Fruit fly (Drosophila melanogaster) whole organism, embryonic: ENCODE measurements around the gene sr.
A peak's percentile ranks its signal among the peaks of the same experiment; 100 is the strongest.

Experiments used
- Ada2b ChIP-seq: fragments of 200-800 bp; sonication (Bioruptor generic); IDR thresholded peaks from 2 replicates; pipeline ENCODE4 v1.3.6; 2022; ENCODE audit warnings: missing biosample characterization, missing genetic modification characterization
- Awh ChIP-seq: fragments of 200-800 bp; sonication (Bioruptor generic); IDR thresholded peaks from 2 replicates; pipeline ENCODE4, ENCODE4 v1.3.6; 2022; ENCODE audit warnings: missing biosample characterization, missing genetic modification characterization
- Bdp1 ChIP-seq: fragments of 200-800 bp; sonication (Bioruptor generic); optimal IDR thresholded peaks from 3 replicates; lab custom pipeline; 2016; ENCODE audit warnings: missing biosample characterization, missing genetic modification characterization
- CG11085 ChIP-seq: fragments of 200-800 bp; sonication (Bioruptor generic); IDR thresholded peaks from 2 replicates; pipeline ENCODE4 v1.3.6; 2022; ENCODE audit warnings: missing biosample characterization, missing genetic modification characterization
- CG11398 ChIP-seq: fragments of 200-800 bp; sonication (Bioruptor generic); optimal IDR thresholded peaks from 2 replicates; lab custom pipeline; 2016; ENCODE audit warnings: missing biosample characterization, missing genetic modification characterization
- CG13775 ChIP-seq: fragments of 200-800 bp; sonication (Bioruptor generic); optimal IDR thresholded peaks from 3 replicates; lab custom pipeline; 2017; ENCODE audit warnings: missing biosample characterization, mild to moderate bottlenecking, missing genetic modification characterization
- CG14014 ChIP-seq: fragments of 200-800 bp; sonication (Bioruptor generic); IDR thresholded peaks from 2 replicates; pipeline ENCODE4 v1.3.6; 2022; ENCODE audit warnings: missing biosample characterization, missing genetic modification characterization
- CG15696 ChIP-seq: fragments of 200-800 bp; sonication (Bioruptor generic); optimal IDR thresholded peaks from 2 replicates; lab custom pipeline; 2019; ENCODE audit warnings: missing biosample characterization, mild to moderate bottlenecking, missing genetic modification characterization, moderate library complexity
- CG16863 ChIP-seq: fragments of 200-800 bp; sonication (Bioruptor generic); optimal IDR thresholded peaks from 3 replicates; lab custom pipeline; 2016; ENCODE audit warnings: missing biosample characterization, missing genetic modification characterization
- CG17186 ChIP-seq: fragments of 200-800 bp; sonication (Bioruptor generic); optimal IDR thresholded peaks from 3 replicates; lab custom pipeline; 2017; ENCODE audit warnings: missing biosample characterization, missing genetic modification reagents, missing genetic modification characterization
- CG2889 ChIP-seq: fragments of 200-800 bp; sonication (Bioruptor generic); IDR thresholded peaks from 3 replicates; pipeline ENCODE4 v1.3.6; 2022; ENCODE audit warnings: missing biosample characterization, missing genetic modification characterization
- CG31224 ChIP-seq: fragments of 200-800 bp; sonication (Bioruptor generic); IDR thresholded peaks from 2 replicates; pipeline ENCODE4 v1.3.6; 2022; ENCODE audit warnings: missing biosample characterization, missing genetic modification characterization
- CG31441 ChIP-seq: fragments of 200-800 bp; sonication (Bioruptor generic); IDR thresholded peaks from 2 replicates; pipeline ENCODE4 v1.3.6; 2022; ENCODE audit warnings: missing biosample characterization, missing genetic modification characterization
- CG4360 ChIP-seq: fragments of 200-800 bp; sonication (Bioruptor generic); IDR thresholded peaks from 2 replicates; pipeline ENCODE4 v1.3.6; 2022; ENCODE audit warnings: missing biosample characterization, missing genetic modification characterization
- CG4424 ChIP-seq: fragments of 200-800 bp; sonication (Bioruptor generic); optimal IDR thresholded peaks from 3 replicates; lab custom pipeline; 2016; ENCODE audit warnings: missing biosample characterization, missing genetic modification characterization
- CG5953 ChIP-seq: fragments of 200-800 bp; sonication (Bioruptor generic); IDR thresholded peaks from 2 replicates; pipeline ENCODE4 v1.3.6; 2022; ENCODE audit warnings: missing biosample characterization, missing genetic modification characterization
- CG7556 ChIP-seq: fragments of 200-800 bp; sonication (Bioruptor generic); optimal IDR thresholded peaks from 2 replicates; lab custom pipeline; 2017; ENCODE audit warnings: missing biosample characterization, mild to moderate bottlenecking, missing genetic modification characterization
- CG8089 ChIP-seq: fragments of 200-800 bp; sonication (Bioruptor generic); optimal IDR thresholded peaks from 3 replicates; lab custom pipeline; 2016; ENCODE audit warnings: missing biosample characterization, missing genetic modification characterization
- CG9215 ChIP-seq: fragments of 200-800 bp; sonication (Bioruptor generic); IDR thresholded peaks from 2 replicates; pipeline ENCODE4 v1.3.6; 2022; ENCODE audit warnings: missing biosample characterization, missing genetic modification characterization
- CG9817 ChIP-seq: fragments of 200-800 bp; sonication (Bioruptor generic); optimal IDR thresholded peaks from 2 replicates; lab custom pipeline; 2018; ENCODE audit warnings: missing biosample characterization, mild to moderate bottlenecking, missing genetic modification characterization, moderate library complexity
- Camta ChIP-seq: fragments of 200-800 bp; sonication (Bioruptor generic); optimal IDR thresholded peaks from 2 replicates; lab custom pipeline; 2016; ENCODE audit warnings: missing biosample characterization, missing genetic modification characterization
- CoRest ChIP-seq: fragments of 200-800 bp; sonication (Bioruptor generic); optimal IDR thresholded peaks from 3 replicates; lab custom pipeline; 2018; ENCODE audit warnings: missing biosample characterization, mild to moderate bottlenecking, missing genetic modification characterization, moderate library complexity
- Dad ChIP-seq: fragments of 200-800 bp; sonication (Bioruptor generic); optimal IDR thresholded peaks from 3 replicates; lab custom pipeline; 2016; ENCODE audit warnings: missing biosample characterization, missing genetic modification characterization
- Dfd ChIP-seq, 2 experiments: fragments of >200 bp; optimal IDR thresholded peaks; 2 replicates each; lab custom pipeline; 2017; ENCODE audit warnings: missing biosample characterization in 2 of 2, missing genetic modification characterization in 2 of 2
- Dip3 ChIP-seq: fragments of 200-800 bp; sonication (Bioruptor generic); optimal IDR thresholded peaks from 3 replicates; lab custom pipeline; 2016; ENCODE audit warnings: missing biosample characterization, missing genetic modification characterization
- Dp ChIP-seq: fragments of 200-800 bp; sonication (Bioruptor generic); optimal IDR thresholded peaks from 2 replicates; lab custom pipeline; 2018; ENCODE audit warnings: missing biosample characterization, mild to moderate bottlenecking, missing genetic modification characterization, moderate library complexity
- Rx ChIP-seq: fragments of 200-800 bp; sonication (Bioruptor generic); IDR thresholded peaks from 2 replicates; pipeline ENCODE4 v1.3.6; 2022; ENCODE audit warnings: missing biosample characterization, missing genetic modification characterization
- Scr ChIP-seq: fragments of 200-800 bp; sonication (Bioruptor generic); IDR thresholded peaks from 2 replicates; pipeline ENCODE4 v1.3.6; 2022; ENCODE audit warnings: missing biosample characterization, missing genetic modification characterization; ENCODE audit not compliant: partially characterized antibody
- Xrp1 ChIP-seq: fragments of 200-800 bp; sonication (Bioruptor generic); IDR thresholded peaks from 2 replicates; pipeline ENCODE4 v1.3.6; 2022; ENCODE audit warnings: missing biosample characterization, missing genetic modification characterization
- ash1 ChIP-seq: fragments of 200-800 bp; sonication (Bioruptor generic); optimal IDR thresholded peaks from 2 replicates; lab custom pipeline; 2018; ENCODE audit warnings: missing biosample characterization, mild to moderate bottlenecking, missing genetic modification characterization
- bsh ChIP-seq, 2 experiments: fragments of 200-800 bp; sonication (Bioruptor generic); optimal IDR thresholded peaks; 2 replicates each; lab custom pipeline; 2017 to 2018; ENCODE audit warnings: mild to moderate bottlenecking in 2 of 2, missing biosample characterization in 2 of 2, missing genetic modification characterization in 2 of 2, moderate library complexity in 1 of 2
- chm ChIP-seq: fragments of 200-800 bp; sonication (Bioruptor generic); IDR thresholded peaks from 2 replicates; pipeline ENCODE4 v1.3.6; 2022; ENCODE audit warnings: missing biosample characterization, missing genetic modification characterization
- crol ChIP-seq: fragments of 200-800 bp; sonication (Bioruptor generic); IDR thresholded peaks from 2 replicates; pipeline ENCODE4 v1.3.6; 2022; ENCODE audit warnings: missing biosample characterization, missing genetic modification characterization
- dmrt99B ChIP-seq: fragments of 200-800 bp; sonication (Bioruptor generic); optimal IDR thresholded peaks from 2 replicates; lab custom pipeline; 2018; ENCODE audit warnings: missing biosample characterization, mild to moderate bottlenecking, missing genetic modification characterization, moderate library complexity
- esg ChIP-seq: fragments of 200-800 bp; sonication (Bioruptor generic); conservative IDR thresholded peaks from 2 replicates; pipeline ENCODE4 v1.3.6; 2022; ENCODE audit warnings: missing biosample characterization, missing genetic modification characterization
- fd64A ChIP-seq: fragments of 200-800 bp; sonication (Bioruptor generic); optimal IDR thresholded peaks from 3 replicates; lab custom pipeline; 2018; ENCODE audit warnings: missing biosample characterization, mild to moderate bottlenecking, missing genetic modification characterization
- fu2 ChIP-seq: fragments of 200-800 bp; sonication (Bioruptor generic); optimal IDR thresholded peaks from 2 replicates; lab custom pipeline; 2016; ENCODE audit warnings: missing biosample characterization, missing genetic modification characterization
- grau ChIP-seq: fragments of 200-800 bp; optimal IDR thresholded peaks from 3 replicates; lab custom pipeline; 2019; ENCODE audit warnings: missing biosample characterization, mild to moderate bottlenecking, missing genetic modification characterization, moderate library complexity
- grn ChIP-seq: fragments of 200-800 bp; sonication (Bioruptor generic); optimal IDR thresholded peaks from 3 replicates; lab custom pipeline; 2017; ENCODE audit warnings: missing biosample characterization, missing genetic modification characterization
- jing ChIP-seq: fragments of 200-800 bp; sonication (Bioruptor generic); optimal IDR thresholded peaks from 2 replicates; lab custom pipeline; 2018; ENCODE audit warnings: missing biosample characterization, mild to moderate bottlenecking, missing genetic modification characterization
- kay ChIP-seq: fragments of 200-800 bp; sonication (Bioruptor generic); optimal IDR thresholded peaks from 2 replicates; lab custom pipeline; 2016; ENCODE audit warnings: missing biosample characterization, missing genetic modification characterization
- klu ChIP-seq: fragments of 200-800 bp; sonication (Bioruptor generic); IDR thresholded peaks from 2 replicates; pipeline ENCODE4 v1.3.6; 2022; ENCODE audit warnings: missing biosample characterization, missing genetic modification characterization
- lilli ChIP-seq: fragments of 200-800 bp; sonication (Bioruptor generic); optimal IDR thresholded peaks from 3 replicates; lab custom pipeline; 2016; ENCODE audit warnings: missing biosample characterization, missing genetic modification characterization
- mam ChIP-seq: fragments of 200-800 bp; sonication (Bioruptor generic); optimal IDR thresholded peaks from 3 replicates; lab custom pipeline; 2016; ENCODE audit warnings: missing biosample characterization, missing genetic modification characterization
- mld ChIP-seq: fragments of 200-800 bp; sonication (Bioruptor generic); IDR thresholded peaks from 3 replicates; pipeline ENCODE4 v1.3.6; 2022; ENCODE audit warnings: missing biosample characterization, missing genetic modification characterization; ENCODE audit not compliant: partially characterized antibody
- nau ChIP-seq: fragments of 200-800 bp; sonication (Bioruptor generic); optimal IDR thresholded peaks from 3 replicates; lab custom pipeline; 2017; ENCODE audit warnings: missing biosample characterization, mild to moderate bottlenecking, missing genetic modification characterization, missing genetic modification reagents
- nmo ChIP-seq: fragments of 200-800 bp; sonication (Bioruptor generic); optimal IDR thresholded peaks from 2 replicates; lab custom pipeline; 2018; ENCODE audit warnings: missing biosample characterization, mild to moderate bottlenecking, missing genetic modification characterization, moderate library complexity
- otp ChIP-seq: fragments of 200-800 bp; sonication (Bioruptor generic); IDR thresholded peaks from 3 replicates; pipeline ENCODE4, ENCODE4 v1.3.6; 2022; ENCODE audit warnings: missing biosample characterization, missing genetic modification characterization
- shn ChIP-seq: fragments of 200-800 bp; sonication (Bioruptor generic); optimal IDR thresholded peaks from 3 replicates; lab custom pipeline; 2016; ENCODE audit warnings: missing biosample characterization, missing genetic modification characterization
- stwl ChIP-seq: fragments of 200-800 bp; sonication (Bioruptor generic); optimal IDR thresholded peaks from 3 replicates; lab custom pipeline; 2018; ENCODE audit warnings: missing biosample characterization, mild to moderate bottlenecking, missing genetic modification characterization, moderate library complexity
- zf30C ChIP-seq: fragments of 200-800 bp; sonication (Bioruptor generic); optimal IDR thresholded peaks from 3 replicates; lab custom pipeline; 2018; ENCODE audit warnings: missing biosample characterization, mild to moderate bottlenecking, missing genetic modification characterization

The sr gene

DNA sequence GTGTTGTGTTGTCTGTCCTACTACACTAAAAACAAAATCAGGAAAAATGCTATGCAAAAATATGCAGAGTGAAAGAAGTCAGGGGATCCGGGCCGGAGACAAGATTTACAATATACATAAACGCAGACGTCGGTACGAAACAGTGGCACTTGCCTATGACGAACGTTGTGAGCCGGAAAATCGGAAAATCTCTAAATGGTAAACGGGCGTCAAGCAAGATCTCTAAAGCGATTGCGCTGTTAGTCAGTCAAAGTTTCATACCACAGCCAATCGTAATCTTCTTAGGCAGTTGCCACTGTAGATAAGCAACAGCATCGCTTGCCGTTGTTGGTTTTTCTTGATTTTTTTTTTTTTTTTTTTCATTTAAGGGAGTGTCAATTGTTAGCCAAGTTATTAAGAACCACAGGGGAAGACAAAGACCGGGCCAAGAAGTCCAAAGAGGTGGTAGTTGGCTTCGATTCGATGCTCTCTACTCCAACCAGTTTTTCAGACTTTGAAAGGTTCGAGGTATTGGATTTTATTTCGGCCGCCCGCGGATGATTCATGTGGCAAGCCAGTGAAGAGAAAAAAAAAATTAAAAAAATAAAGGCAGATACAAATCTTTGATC lies 34.5 kb downstream of the sr start (continued):
- no peak for TF ChIP-seq ash1
- TF ChIP-seq Awh (GFP tag; lab: Robert Waterston, UW): peak; percentile 87
- TF ChIP-seq CG31224 (GFP tag; lab: Robert Waterston, UW): peak; percentile 86
- peak; percentile 86 for TF ChIP-seq klu (GFP tag; lab: Robert Waterston, UW)
- TF ChIP-seq Dad (GFP tag; lab: Kevin White, UChicago): peak; percentile 71
- TF ChIP-seq nau: peak; percentile 41
- TF ChIP-seq CG2889 (GFP tag; lab: Robert Waterston, UW): peak; percentile 86
- TF ChIP-seq otp (GFP tag; lab: Robert Waterston, UW): peak; percentile 89
- TF ChIP-seq CG13775 (GFP tag; lab: Kevin White, UChicago): peak; percentile 59
- peak; percentile 13 for TF ChIP-seq Bdp1 (GFP tag; lab: Kevin White, UChicago)
- peak; percentile 75 for TF ChIP-seq CoRest
- TF ChIP-seq CG14014 (GFP tag; lab: Robert Waterston, UW): peak; percentile 83
- TF ChIP-seq CG8089: peak; percentile 73
- TF ChIP-seq CG9215 (GFP tag; lab: Robert Waterston, UW): peak; percentile 87
- peak; percentile 78 for TF ChIP-seq dmrt99B (tag; lab: Kevin White, UChicago)
- TF ChIP-seq crol: 0 out of 2 replicates have a peak, but pooled peaks have one; percentile 24
- peak; percentile 78 for TF ChIP-seq mam (GFP tag; lab: Kevin White, UChicago)
- peak; percentile 87 for TF ChIP-seq chm (GFP tag; lab: Robert Waterston, UW)
- peak; percentile 62 for TF ChIP-seq fu2 (GFP tag; lab: Kevin White, UChicago)
- peak; percentile 83 for TF ChIP-seq Ada2b (GFP tag; lab: Robert Waterston, UW)
- peak; percentile 71 for TF ChIP-seq CG16863
- peak; percentile 91 for TF ChIP-seq CG11085 (GFP tag; lab: Robert Waterston, UW)
- TF ChIP-seq Rx (GFP tag; lab: Robert Waterston, UW): peak; percentile 90
- TF ChIP-seq grau (tag; lab: Kevin White, UChicago): peak; percentile 94
- TF ChIP-seq grn: peak; percentile 58
- no peak for TF ChIP-seq Scr
- peak; percentile 84 for TF ChIP-seq esg
- TF ChIP-seq mld (GFP tag; lab: Robert Waterston, UW): no peak
- peak; percentile 80 for TF ChIP-seq Camta (GFP tag; lab: Kevin White, UChicago)
- peak; percentile 91 for TF ChIP-seq CG15696 (tag; lab: Kevin White, UChicago)
- TF ChIP-seq CG31441 (GFP tag; lab: Robert Waterston, UW): peak; percentile 81
- peak; percentile 78 for TF ChIP-seq Dip3 (GFP tag; lab: Kevin White, UChicago)
- no peak for TF ChIP-seq zf30C (GFP tag; lab: Kevin White, UChicago)
- peak; percentile 92 for TF ChIP-seq nmo (GFP tag; lab: Kevin White, UChicago)
- TF ChIP-seq CG5953 (GFP tag; lab: Robert Waterston, UW): peak; percentile 50; the same call in 1 of the 2 replicates
- TF ChIP-seq Dp (GFP tag; lab: Kevin White, UChicago): no peak
- peak; percentile 79 for TF ChIP-seq lilli
- TF ChIP-seq shn (GFP tag; lab: Kevin White, UChicago): peak; percentile 69
- no peak for TF ChIP-seq CG17186
- no peak for TF ChIP-seq CG7556 (GFP tag; lab: Kevin White, UChicago)
- TF ChIP-seq CG4360: peak; percentile 68
- peak; percentile 62 for TF ChIP-seq CG11398
- TF ChIP-seq stwl: no peak
- TF ChIP-seq CG4424: peak; percentile 88
- TF ChIP-seq Xrp1: peak; percentile 94
- peak; percentile 74 for TF ChIP-seq CG9817 (tag; lab: Kevin White, UChicago)
- peak; percentile 56 to 76 for TF ChIP-seq bsh (GFP tag; optimal IDR thresholded peaks at IDR 0.05; lab: Kevin White, UChicago)
- TF ChIP-seq jing: peak; percentile 26
- TF ChIP-seq fd64A: no peak
- TF ChIP-seq Dfd (GFP tag; optimal IDR thresholded peaks at IDR 0.05; lab: Kevin White, UChicago): no peak
- peak; percentile 61 for TF ChIP-seq kay (GFP tag; lab: Kevin White, UChicago)
